Fruit fly (Drosophila melanogaster): ENCODE measurements around the gene CG4022.

Gene CG4022

DNA sequence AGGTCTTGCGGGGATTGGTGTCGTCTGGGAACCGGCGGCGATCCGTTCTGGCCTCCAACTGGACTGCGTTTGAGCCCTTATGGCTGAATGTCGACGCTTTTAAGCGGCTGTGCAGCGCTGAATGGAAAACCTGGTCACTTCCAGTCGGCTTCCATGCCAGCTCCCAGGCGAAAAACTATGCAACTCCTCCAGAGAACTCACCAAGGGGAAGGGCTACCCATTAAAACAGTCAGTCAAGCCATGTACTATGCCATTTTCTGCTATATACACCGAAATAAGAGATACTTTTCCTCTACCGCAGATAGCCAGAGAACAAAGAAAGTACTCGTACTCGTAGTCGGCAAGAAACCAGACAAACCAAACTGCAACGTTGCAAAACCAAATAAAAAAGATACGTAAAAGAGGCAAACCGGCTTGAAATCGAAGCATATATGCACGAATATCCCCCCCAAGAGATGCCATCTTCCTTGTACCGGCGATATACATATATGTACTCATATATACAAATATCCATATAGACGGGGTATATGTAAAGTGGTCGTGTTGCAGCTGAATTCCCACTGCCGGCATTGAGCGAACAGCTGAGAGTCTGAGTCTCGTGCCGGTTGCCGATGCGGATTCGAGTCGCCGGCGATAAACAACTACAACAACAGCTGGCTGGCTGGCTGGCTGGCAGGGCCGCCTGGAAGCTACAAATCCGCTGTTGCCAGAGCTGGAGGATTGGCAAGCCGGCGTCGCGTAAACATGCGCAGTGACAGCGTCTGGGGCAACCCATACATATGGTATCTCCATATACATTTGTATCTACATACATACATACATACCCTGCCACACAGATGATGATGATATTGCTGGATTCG, 30.9 kb downstream of the CG4022 start, which contains the start of gene Hsp67Ba:
Gene Hsp67Ba (minus strand): TSS at position 51 of the 860 bp plus-strand sequence.
- TF ChIP-seq Gug (GFP tag; IDR thresholded peaks at IDR 0.05) (no peak), Sox14 (GFP tag; optimal IDR thresholded peaks at IDR 0.05) (peak; percentile 67), svp (GFP tag) (peak; percentile 34), Sox15 (GFP tag; optimal IDR thresholded peaks at IDR 0.05) (no peak), CG11902 (GFP tag; optimal IDR thresholded peaks at IDR 0.05) (no peak), CG15336 (GFP tag; IDR thresholded peaks at IDR 0.05) (0 out of 2 replicates have a peak, but pooled peaks have one; percentile 7), CG4318 (GFP tag; optimal IDR thresholded peaks at IDR 0.05) (no peak), CG6792 (GFP tag; optimal IDR thresholded peaks at IDR 0.05) (no peak), CG8119 (GFP tag; IDR thresholded peaks at IDR 0.05) (0 out of 3 replicates have a peak, but pooled peaks have one; percentile 18), pdm3 (GFP tag; optimal IDR thresholded peaks at IDR 0.05) (no peak), CG10631 (GFP tag; optimal IDR thresholded peaks at IDR 0.05) (no peak), CG6808 (GFP tag; optimal IDR thresholded peaks at IDR 0.05) (peak; percentile 51), Eip78C (GFP tag) (peak; percentile 76), Hr4 (GFP tag; optimal IDR thresholded peaks at IDR 0.05) (no peak), CG6854 (GFP tag; optimal IDR thresholded peaks at IDR 0.05) (peak; percentile 21), CG6276 (GFP tag; optimal IDR thresholded peaks at IDR 0.05) (no peak), fkh (GFP tag; optimal IDR thresholded peaks at IDR 0.05) (no peak), OdsH (GFP tag; optimal IDR thresholded peaks at IDR 0.05) (no peak), CG6163 (GFP tag; IDR thresholded peaks at IDR 0.05) (no peak; the same call in 2 of the 3 replicates), CG32006 (GFP tag; optimal IDR thresholded peaks at IDR 0.05) (no peak), CG9139 (GFP tag; optimal IDR thresholded peaks at IDR 0.05) (peak; percentile 23), Lpt (GFP tag; optimal IDR thresholded peaks at IDR 0.05) (no peak), CG8319 (GFP tag; optimal IDR thresholded peaks at IDR 0.05) (no peak), Eip93F (GFP tag; optimal IDR thresholded peaks at IDR 0.05) (peak; percentile 41), vri (GFP tag; optimal IDR thresholded peaks at IDR 0.05) (no peak), dsx (GFP tag; optimal IDR thresholded peaks at IDR 0.05; ENCODE audit: poor library complexity, severe bottlenecking) (no peak), ss (GFP tag; optimal IDR thresholded peaks at IDR 0.05) (peak; percentile 5 to 47), eg (GFP tag; IDR thresholded peaks at IDR 0.05) (0 out of 3 replicates have a peak, but pooled peaks have one; percentile 25)

DNA sequence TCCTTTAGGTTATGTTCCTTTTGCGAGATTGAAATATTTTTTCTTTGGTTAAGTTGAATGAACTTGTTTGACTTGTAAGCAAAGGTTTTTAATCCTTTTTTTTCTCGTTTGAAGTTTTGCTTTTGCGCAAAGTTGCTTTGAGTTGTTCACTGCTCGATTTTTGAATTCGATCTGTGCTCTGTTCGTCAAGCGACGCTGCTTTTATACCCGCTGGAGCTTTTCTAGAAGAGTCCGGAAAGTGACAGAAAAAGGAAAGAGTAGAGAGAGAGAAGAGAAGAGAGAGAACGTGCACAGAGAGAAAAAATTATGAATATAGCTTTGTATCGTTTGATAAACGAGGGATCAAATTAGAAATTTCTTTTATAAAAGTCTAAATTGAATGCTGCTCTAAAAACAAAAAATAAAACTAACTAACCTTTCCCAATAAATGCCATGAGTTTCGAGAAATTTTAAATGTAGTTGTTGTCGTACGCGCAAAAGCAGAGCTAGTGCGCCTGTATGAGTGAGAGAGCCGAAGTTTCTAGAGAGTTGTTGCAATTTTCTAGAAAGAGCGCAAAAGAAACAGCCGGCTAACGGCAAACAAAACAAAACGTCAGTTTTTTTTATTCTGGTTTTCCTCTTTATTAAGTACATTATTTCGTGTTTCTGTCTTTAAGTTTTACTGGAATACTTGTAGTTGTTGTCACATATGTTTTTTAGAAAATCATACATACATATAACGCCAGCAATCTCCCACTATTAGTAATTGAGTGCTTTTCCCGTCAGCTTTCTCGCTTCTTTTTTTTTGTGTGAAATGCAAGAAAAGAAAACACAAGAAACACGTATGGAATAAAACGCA, 33.2 kb downstream of the CG4022 start, which contains the start of gene Hsp26:
Gene Hsp26 (minus strand): TSS at position 230 of the 838 bp plus-strand sequence.
- TF ChIP-seq CG32006 (GFP tag; optimal IDR thresholded peaks at IDR 0.05): peak; percentile 93
- peak; percentile 96 for TF ChIP-seq CG6792 (GFP tag; optimal IDR thresholded peaks at IDR 0.05)
- TF ChIP-seq CG3032 (tag; optimal IDR thresholded peaks at IDR 0.05): peak; percentile 75
- TF ChIP-seq fd59A (GFP tag; optimal IDR thresholded peaks at IDR 0.05): peak; percentile 71
- peak; percentile 84 for TF ChIP-seq CG7368 (GFP tag; optimal IDR thresholded peaks at IDR 0.05)
- TF ChIP-seq Met (GFP tag; optimal IDR thresholded peaks at IDR 0.05): peak; percentile 94
- TF ChIP-seq CG31627 (GFP tag; optimal IDR thresholded peaks at IDR 0.05): peak; percentile 90
- peak; percentile 51 for TF ChIP-seq Blimp-1 (GFP tag; optimal IDR thresholded peaks at IDR 0.05)
- peak; percentile 95 for TF ChIP-seq pdm3 (GFP tag; optimal IDR thresholded peaks at IDR 0.05)
- peak; percentile 93 for TF ChIP-seq achi (GFP tag; optimal IDR thresholded peaks at IDR 0.05)
- TF ChIP-seq CG1621 (tag; optimal IDR thresholded peaks at IDR 0.05): peak; percentile 72
- peak; percentile 87 for TF ChIP-seq Ets21C (GFP tag; optimal IDR thresholded peaks at IDR 0.05)
- TF ChIP-seq fd85E (GFP tag; optimal IDR thresholded peaks at IDR 0.05): peak; percentile 88
- TF ChIP-seq Eip78C (GFP tag): peak; percentile 98
- peak; percentile 80 for TF ChIP-seq CG10669 (GFP tag; optimal IDR thresholded peaks at IDR 0.05)
- peak; percentile 97 for TF ChIP-seq Eip75B (GFP tag; optimal IDR thresholded peaks at IDR 0.05)
- peak; percentile 95 for TF ChIP-seq eg (GFP tag; IDR thresholded peaks at IDR 0.05)
- peak; percentile 83 for TF ChIP-seq CG6276 (GFP tag; optimal IDR thresholded peaks at IDR 0.05)
- peak; percentile 96 for TF ChIP-seq Hr4 (GFP tag; optimal IDR thresholded peaks at IDR 0.05)
- TF ChIP-seq CG16779 (tag; optimal IDR thresholded peaks at IDR 0.05): peak; percentile 87
- TF ChIP-seq CG34406 (GFP tag; optimal IDR thresholded peaks at IDR 0.05): peak; percentile 92
- peak; percentile 98 for TF ChIP-seq CG15336 (GFP tag; IDR thresholded peaks at IDR 0.05)
- peak; percentile 96 for TF ChIP-seq OdsH (GFP tag; optimal IDR thresholded peaks at IDR 0.05)
- peak; percentile 85 for TF ChIP-seq Gug (GFP tag; IDR thresholded peaks at IDR 0.05)
- TF ChIP-seq ss (GFP tag; optimal IDR thresholded peaks at IDR 0.05): peak; percentile 60 to 83
- peak; percentile 94 for TF ChIP-seq topi (GFP tag; optimal IDR thresholded peaks at IDR 0.05)
- peak; percentile 95 for TF ChIP-seq acj6 (GFP tag; optimal IDR thresholded peaks at IDR 0.05)
- TF ChIP-seq CG8119 (GFP tag; IDR thresholded peaks at IDR 0.05): peak; percentile 94
- TF ChIP-seq vri (GFP tag; optimal IDR thresholded peaks at IDR 0.05): peak; percentile 94
- peak; percentile 94 for TF ChIP-seq Smox (GFP tag; optimal IDR thresholded peaks at IDR 0.05)
